Worm (Caenorhabditis elegans): Measurements from ENCODE around the gene srh-269.
A peak's percentile ranks its signal among the peaks of the same experiment; 100 is the strongest.

The srh-269 gene

DNA sequence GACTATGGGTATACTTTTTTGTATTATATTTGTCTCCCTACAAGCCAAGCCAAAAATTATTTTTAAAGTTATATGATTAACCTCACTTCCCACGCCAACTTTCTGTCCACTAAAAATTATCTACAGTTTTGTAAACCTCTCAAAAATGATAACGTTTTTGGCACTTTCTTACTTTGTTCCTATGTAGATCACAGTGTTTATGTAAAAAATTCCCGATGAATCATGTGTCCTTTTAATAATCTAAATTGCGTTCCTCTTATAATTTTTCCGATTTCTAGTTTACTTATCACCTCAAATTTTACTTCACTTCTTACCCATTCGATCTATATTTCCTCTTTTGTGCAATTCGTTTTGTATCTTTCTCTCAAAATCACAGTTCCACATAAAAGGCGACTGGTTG, 12.5 kb upstream of the srh-269 start:
- TF ChIP-seq nhr-120 (GFP tag; IDR thresholded peaks at IDR 0.05) (no peak), egl-18 (GFP tag; IDR thresholded peaks at IDR 0.05) (no peak), F57C9.4 (tag; optimal IDR thresholded peaks at IDR 0.05) (no peak), nhr-80 (tag; optimal IDR thresholded peaks at IDR 0.05) (peak; percentile 23), ceh-27 (GFP tag; optimal IDR thresholded peaks at IDR 0.05) (no peak)

DNA sequence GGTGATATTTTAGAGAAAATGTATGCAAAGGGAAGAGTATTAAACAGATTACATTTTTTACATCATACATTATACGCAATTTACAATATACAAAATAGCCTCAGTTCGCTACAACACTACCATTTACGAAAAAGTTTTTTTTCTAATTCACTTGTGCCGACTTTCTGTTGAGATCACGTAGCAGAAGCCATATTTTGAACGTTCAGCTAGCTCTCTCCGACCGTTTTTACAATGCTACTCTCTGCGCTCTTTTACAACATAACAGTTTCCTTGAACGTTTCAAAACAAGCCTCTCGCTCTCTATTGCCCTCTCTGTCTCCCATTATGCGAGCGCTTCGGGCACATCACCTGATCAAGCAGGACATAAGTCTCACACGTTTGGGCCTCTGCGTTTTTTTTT, 11.3 kb upstream of the srh-269 start, which contains the start of gene T03E6.8:
Gene T03E6.8, minus strand, starts transcription at position 101 of the 400 bp plus-strand sequence.
- TF ChIP-seq nfya-2 (GFP tag; IDR thresholded peaks at IDR 0.05) (no peak), F52B5.7 (tag; optimal IDR thresholded peaks at IDR 0.05) (no peak), pha-4 (tag; optimal IDR thresholded peaks at IDR 0.05) (no peak)

DNA sequence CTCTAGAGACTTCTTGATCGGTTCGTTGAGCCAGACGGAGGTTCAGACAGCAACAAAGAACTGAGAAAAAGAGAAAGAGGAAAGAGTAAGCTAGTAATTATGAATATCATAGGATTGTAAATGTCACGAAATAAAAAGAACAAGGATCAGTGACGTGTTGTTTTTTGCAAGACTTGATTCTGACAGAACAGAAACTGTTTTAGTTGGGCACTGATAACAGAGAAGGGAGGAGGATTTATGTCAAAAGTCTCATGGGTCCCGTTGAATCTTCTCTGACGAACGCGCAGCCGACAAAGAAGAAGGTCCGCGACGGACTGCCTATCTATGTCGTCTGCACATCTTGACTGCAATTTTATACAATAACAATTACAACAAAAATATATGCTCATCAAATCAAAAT, 8.8 kb upstream of the srh-269 start, which contains the start of gene T03E6.9:
Gene T03E6.9, minus strand, starts transcription at position 101 of the 400 bp plus-strand sequence.
- TF ChIP-seq aptf-3 (GFP tag; IDR thresholded peaks at IDR 0.05), result no peak
- no peak for TF ChIP-seq sptf-2 (GFP tag; optimal IDR thresholded peaks at IDR 0.05)
- TF ChIP-seq chd-7 (tag; optimal IDR thresholded peaks at IDR 0.05), result no peak
- no peak for TF ChIP-seq tbp1 (GFP tag; optimal IDR thresholded peaks at IDR 0.05)
- no peak for TF ChIP-seq nfya-2 (GFP tag; IDR thresholded peaks at IDR 0.05)

DNA sequence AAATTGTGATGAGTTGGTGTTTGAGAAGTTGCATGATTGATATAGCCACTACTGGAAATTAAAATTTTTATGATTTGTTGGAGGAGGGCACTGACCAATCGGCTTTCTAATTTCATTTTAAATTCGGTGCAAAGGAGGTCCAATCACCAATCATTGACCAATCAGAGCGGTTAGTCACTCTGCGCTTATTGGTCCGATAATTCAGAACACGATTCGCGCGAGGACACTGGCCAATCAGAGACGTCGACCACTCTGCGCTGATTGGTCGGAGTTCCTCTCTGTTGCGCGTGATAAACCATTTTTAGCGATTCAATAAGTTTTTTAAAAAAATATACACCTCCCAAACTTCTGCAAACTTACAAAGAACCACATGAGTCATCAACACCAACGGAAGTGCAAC, 8.0 kb upstream of the srh-269 start:
- TF ChIP-seq cebp-1 (GFP tag; IDR thresholded peaks at IDR 0.05), result 0 out of 2 replicates have a peak, but pooled peaks have one; percentile 14
- no peak for TF ChIP-seq cebp-1 (tag; optimal IDR thresholded peaks at IDR 0.05)
- no peak for TF ChIP-seq Y95B8A.8 (GFP tag; IDR thresholded peaks at IDR 0.05)
- TF ChIP-seq ztf-22 (GFP tag; optimal IDR thresholded peaks at IDR 0.05), result no peak
- no peak for TF ChIP-seq zim-3 (tag; optimal IDR thresholded peaks at IDR 0.05)
- no peak for TF ChIP-seq Y56A3A.18 (GFP tag; IDR thresholded peaks at IDR 0.05)
- TF ChIP-seq Y79H2A.3 (GFP tag; conservative IDR thresholded peaks at IDR 0.05), result no peak
- no peak for TF ChIP-seq D2030.7 (GFP tag; IDR thresholded peaks at IDR 0.05)
- TF ChIP-seq ztf-25 (GFP tag; IDR thresholded peaks at IDR 0.05), result no peak

DNA sequence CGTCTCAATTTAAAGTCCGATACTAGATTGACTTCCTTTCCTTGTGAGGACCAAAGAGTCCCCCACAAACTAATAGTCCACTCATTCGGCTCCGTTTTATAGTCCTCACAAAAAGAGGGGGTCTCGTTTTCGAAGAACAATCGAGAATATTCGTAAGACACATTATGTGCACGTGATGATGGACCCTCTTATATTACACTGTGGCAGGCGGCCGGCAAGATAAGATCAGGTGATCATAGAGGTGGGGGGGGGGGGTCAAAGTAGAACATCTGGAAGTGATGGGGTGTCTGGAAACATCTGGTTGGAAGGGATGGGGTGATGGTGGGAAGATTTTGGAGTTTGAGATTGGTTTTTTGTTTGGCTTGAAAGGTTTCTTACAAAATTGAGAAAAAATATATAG, 6.6 kb upstream of the srh-269 start:
- TF ChIP-seq ZK185.1 (tag; optimal IDR thresholded peaks at IDR 0.05; ENCODE audit: poor library complexity, severe bottlenecking), result no peak
- no peak for TF ChIP-seq xnd-1 (tag; optimal IDR thresholded peaks at IDR 0.05)
- TF ChIP-seq let-526 (GFP tag; IDR thresholded peaks at IDR 0.05), result 0 out of 2 replicates have a peak, but pooled peaks have one; percentile 61
- TF ChIP-seq Y79H2A.3 (GFP tag; conservative IDR thresholded peaks at IDR 0.05), result no peak
- no peak for TF ChIP-seq athp-1 (tag; optimal IDR thresholded peaks at IDR 0.05)
- 0 out of 2 replicates have a peak, but pooled peaks have one; percentile 12 for TF ChIP-seq mcd-1 (GFP tag; IDR thresholded peaks at IDR 0.05)
- no peak for TF ChIP-seq zim-3 (tag; optimal IDR thresholded peaks at IDR 0.05)
- no peak for TF ChIP-seq B0035.1 (tag; optimal IDR thresholded peaks at IDR 0.05)
- TF ChIP-seq pbrm-1 (GFP tag; IDR thresholded peaks at IDR 0.05), result peak; percentile 28; the same call in 1 of the 2 replicates
- no peak for TF ChIP-seq F39B2.1 (GFP tag; IDR thresholded peaks at IDR 0.05)
- no peak for TF ChIP-seq egrh-3 (GFP tag; IDR thresholded peaks at IDR 0.05)
- TF ChIP-seq attf-6 (GFP tag; IDR thresholded peaks at IDR 0.05), result no peak
- TF ChIP-seq cebp-2 (GFP tag; IDR thresholded peaks at IDR 0.05), result no peak
- TF ChIP-seq snpc-4 (GFP tag; optimal IDR thresholded peaks at IDR 0.05), result no peak
- no peak for TF ChIP-seq snpc-4 (tag; optimal IDR thresholded peaks at IDR 0.05)
- TF ChIP-seq T26A5.8 (tag; optimal IDR thresholded peaks at IDR 0.05), result no peak
- peak; percentile 85 for TF ChIP-seq hsf-1 (GFP tag; IDR thresholded peaks at IDR 0.05)
- TF ChIP-seq C06A6.2 (GFP tag; conservative IDR thresholded peaks at IDR 0.05), result peak; percentile 64; the same call in 1 of the 2 replicates
- no peak for TF ChIP-seq F57A8.1 (GFP tag; optimal IDR thresholded peaks at IDR 0.05)
- no peak for TF ChIP-seq pha-4 (tag; optimal IDR thresholded peaks at IDR 0.05)
- no peak for TF ChIP-seq Y53F4B.3 (GFP tag; IDR thresholded peaks at IDR 0.05)
- TF ChIP-seq rpc-1 (optimal IDR thresholded peaks at IDR 0.05), result no peak
- no peak for TF ChIP-seq rpc-1 (tag; optimal IDR thresholded peaks at IDR 0.05)
- no peak for TF ChIP-seq sea-2 (GFP tag; IDR thresholded peaks at IDR 0.05)
- no peak for TF ChIP-seq hlh-12 (tag; optimal IDR thresholded peaks at IDR 0.05)
- TF ChIP-seq ztf-18 (tag; optimal IDR thresholded peaks at IDR 0.05), result no peak
- no peak for TF ChIP-seq nhr-80 (tag; optimal IDR thresholded peaks at IDR 0.05)

All from whole organism, young adult.